Worm (Caenorhabditis elegans) whole organism, L1 larva: ENCODE measurements around the gene W01B6.5.

Source experiments
- F16B12.6 ChIP-seq: fragments of 150-350 bp; optimal IDR thresholded peaks from 2 replicates; lab custom pipeline; 2014; ENCODE audit warnings: missing biosample characterization, missing genetic modification characterization
- efl-1 ChIP-seq, 4 experiments: fragments of 150-350 bp; optimal IDR thresholded peaks in 3 of 4; peaks in 1 of 4; 1 replicate in 1 of 4; 2 replicates in 3 of 4; lab custom pipeline; 2014; ENCODE audit warnings: missing biosample characterization in 2 of 4, missing genetic modification characterization in 2 of 4, missing genetic modification reagents in 2 of 4
- fos-1 ChIP-seq: fragments of 150-350 bp; optimal IDR thresholded peaks from 2 replicates; lab custom pipeline; 2014; ENCODE audit warnings: missing biosample characterization, missing genetic modification characterization
- lin-13 ChIP-seq: fragments of 150-350 bp; optimal IDR thresholded peaks from 2 replicates; lab custom pipeline; 2014; ENCODE audit warnings: missing biosample characterization, missing genetic modification reagents, missing genetic modification characterization
- lin-15B ChIP-seq: fragments of 150-350 bp; sonication (generic microtip); optimal IDR thresholded peaks from 3 replicates; lab custom pipeline; 2014; ENCODE audit warnings: missing biosample characterization, missing genetic modification characterization
- lir-3 ChIP-seq: sonication (generic microtip); optimal IDR thresholded peaks from 2 replicates; lab custom pipeline; 2016; ENCODE audit warnings: mild to moderate bottlenecking, missing genetic modification characterization, moderate library complexity, missing compliant biosample characterization; ENCODE audit not compliant: poor library complexity
- nhr-28 ChIP-seq: fragments of 150-350 bp; optimal IDR thresholded peaks from 2 replicates; lab custom pipeline; 2014; ENCODE audit warnings: missing biosample characterization, missing genetic modification characterization
- nhr-85 ChIP-seq: sonication (generic microtip); peaks from one replicate; lab custom pipeline; 2016; ENCODE audit warnings: missing genetic modification characterization, inconsistent platforms, missing compliant biosample characterization
- pag-3 ChIP-seq: sonication (generic microtip); optimal IDR thresholded peaks from 2 replicates; lab custom pipeline; 2017; ENCODE audit warnings: missing genetic modification characterization, mild to moderate bottlenecking, missing compliant biosample characterization, antibody characterized with exemption, borderline replicate concordance; ENCODE audit not compliant: insufficient read depth
- snpc-4 ChIP-seq: fragments of 150-350 bp; optimal IDR thresholded peaks from 2 replicates; lab custom pipeline; 2014; ENCODE audit warnings: missing biosample characterization, missing genetic modification characterization
- unc-62 ChIP-seq: fragments of 150-350 bp; optimal IDR thresholded peaks from 2 replicates; lab custom pipeline; 2014; ENCODE audit warnings: missing biosample characterization, missing genetic modification reagents, missing genetic modification characterization

- TF ChIP-seq F16B12.6 (tag; lab: Kevin White, UChicago) = no peak
- no peak for TF ChIP-seq lir-3 (tag; lab: Kevin White, UChicago)
- TF ChIP-seq snpc-4 (tag; lab: Kevin White, UChicago) = no peak
- TF ChIP-seq lin-15B (tag; lab: Kevin White, UChicago) = no peak
- no peak for TF ChIP-seq fos-1 (tag; lab: Kevin White, UChicago)
- TF ChIP-seq lin-13 (GFP tag; lab: Kevin White, UChicago) = no peak
- TF ChIP-seq pag-3 (tag; lab: Kevin White, UChicago) = no peak
- no peak for TF ChIP-seq nhr-28
- no peak for TF ChIP-seq nhr-85 (tag; lab: Kevin White, UChicago)
- no peak for TF ChIP-seq efl-1 (optimal IDR thresholded peaks at IDR 0.05; lab: Kevin White, UChicago)
- TF ChIP-seq efl-1 (GFP tag; optimal IDR thresholded peaks at IDR 0.05 in 1 of 2; lab: Kevin White, UChicago) = peak in 1 of 2 experiments; percentile 59
- TF ChIP-seq unc-62 (GFP tag; lab: Kevin White, UChicago) = no peak
These were observed 27.7 kb upstream of the W01B6.5 start for ce11 chrIV:10048268-10048667.
